Fruit fly (Drosophila melanogaster) whole organism, embryonic: Measurements from ENCODE around the gene RpS14a.

Source experiments
- CG14667 ChIP-seq: fragments of 200-800 bp; sonication (Bioruptor generic); IDR thresholded peaks from 2 replicates; pipeline ENCODE4 v1.3.6; 2022; ENCODE audit warnings: missing biosample characterization, missing genetic modification characterization
- CG14860 ChIP-seq: fragments of 200-800 bp; sonication (Bioruptor generic); IDR thresholded peaks from 3 replicates; pipeline ENCODE4 v1.3.6; 2022; ENCODE audit warnings: missing biosample characterization, missing genetic modification characterization; ENCODE audit not compliant: partially characterized antibody
- CG3281 ChIP-seq: fragments of 200-800 bp; sonication (Bioruptor generic); optimal IDR thresholded peaks from 3 replicates; lab custom pipeline; 2017; ENCODE audit warnings: missing biosample characterization, mild to moderate bottlenecking, missing genetic modification characterization
- CG3995 ChIP-seq: fragments of 200-800 bp; sonication (Bioruptor generic); optimal IDR thresholded peaks from 3 replicates; lab custom pipeline; 2016; ENCODE audit warnings: missing biosample characterization, missing genetic modification characterization
- CG42726 ChIP-seq: fragments of 200-800 bp; sonication (Bioruptor generic); IDR thresholded peaks from 2 replicates; pipeline ENCODE4 v1.3.6; 2022; ENCODE audit warnings: missing biosample characterization, missing genetic modification characterization; ENCODE audit not compliant: partially characterized antibody
- CG4730 ChIP-seq: fragments of 200-800 bp; sonication (Bioruptor generic); IDR thresholded peaks from 2 replicates; pipeline ENCODE4 v1.3.6; 2022; ENCODE audit warnings: missing biosample characterization, missing genetic modification characterization
- CG5953 ChIP-seq: fragments of 200-800 bp; sonication (Bioruptor generic); IDR thresholded peaks from 2 replicates; pipeline ENCODE4 v1.3.6; 2022; ENCODE audit warnings: missing biosample characterization, missing genetic modification characterization
- CG6654 ChIP-seq: fragments of 200-800 bp; sonication (Bioruptor generic); optimal IDR thresholded peaks from 2 replicates; lab custom pipeline; 2017; ENCODE audit warnings: missing biosample characterization, mild to moderate bottlenecking, missing genetic modification characterization
- CG7372 ChIP-seq: fragments of 200-800 bp; sonication (Bioruptor generic); IDR thresholded peaks from 2 replicates; pipeline ENCODE4 v1.3.6; 2022; ENCODE audit warnings: missing biosample characterization, missing genetic modification characterization
- CG7786 ChIP-seq: fragments of 200-800 bp; sonication (Bioruptor generic); optimal IDR thresholded peaks from 2 replicates; lab custom pipeline; 2016; ENCODE audit warnings: missing biosample characterization, missing genetic modification characterization
- CG7839 ChIP-seq: fragments of 200-800 bp; sonication (Bioruptor generic); optimal IDR thresholded peaks from 3 replicates; lab custom pipeline; 2018; ENCODE audit warnings: missing biosample characterization, mild to moderate bottlenecking, missing genetic modification characterization, moderate library complexity
- CG7928 ChIP-seq: fragments of 200-800 bp; sonication (Bioruptor generic); optimal IDR thresholded peaks from 2 replicates; lab custom pipeline; 2017; ENCODE audit warnings: missing biosample characterization, mild to moderate bottlenecking, missing genetic modification characterization
- CG8944 ChIP-seq: fragments of 200-800 bp; sonication (Bioruptor generic); optimal IDR thresholded peaks from 3 replicates; lab custom pipeline; 2016; ENCODE audit warnings: missing biosample characterization, missing genetic modification characterization
- CG9797 ChIP-seq: fragments of 200-800 bp; sonication (Bioruptor generic); optimal IDR thresholded peaks from 3 replicates; lab custom pipeline; 2018; ENCODE audit warnings: missing biosample characterization, mild to moderate bottlenecking, missing genetic modification characterization
- CTCF ChIP-seq: fragments of 200-800 bp; sonication (Bioruptor generic); optimal IDR thresholded peaks from 2 replicates; lab custom pipeline; 2017; ENCODE audit warnings: missing biosample characterization, mild to moderate bottlenecking, missing genetic modification characterization, moderate library complexity
- CrebB ChIP-seq: fragments of 200-800 bp; sonication (Bioruptor generic); optimal IDR thresholded peaks from 3 replicates; lab custom pipeline; 2018; ENCODE audit warnings: missing biosample characterization, mild to moderate bottlenecking, missing genetic modification characterization
- D19A ChIP-seq: fragments of 200-800 bp; optimal IDR thresholded peaks from 3 replicates; lab custom pipeline; 2019; ENCODE audit warnings: missing biosample characterization, mild to moderate bottlenecking, missing genetic modification characterization, moderate library complexity
- Dad ChIP-seq: fragments of 200-800 bp; sonication (Bioruptor generic); optimal IDR thresholded peaks from 3 replicates; lab custom pipeline; 2016; ENCODE audit warnings: missing biosample characterization, missing genetic modification characterization
- Dip3 ChIP-seq: fragments of 200-800 bp; sonication (Bioruptor generic); optimal IDR thresholded peaks from 3 replicates; lab custom pipeline; 2016; ENCODE audit warnings: missing biosample characterization, missing genetic modification characterization
- Fer1 ChIP-seq: fragments of 200-800 bp; sonication (Bioruptor generic); optimal IDR thresholded peaks from 2 replicates; lab custom pipeline; 2017; ENCODE audit warnings: missing biosample characterization, mild to moderate bottlenecking, missing genetic modification characterization
- Hand ChIP-seq: fragments of 200-800 bp; sonication (Bioruptor generic); optimal IDR thresholded peaks from 2 replicates; lab custom pipeline; 2017; ENCODE audit warnings: mild to moderate bottlenecking, missing biosample characterization, missing genetic modification reagents, missing genetic modification characterization
- Hmx ChIP-seq: fragments of 200-800 bp; sonication (Bioruptor generic); optimal IDR thresholded peaks from 2 replicates; lab custom pipeline; 2016; ENCODE audit warnings: missing biosample characterization, missing genetic modification characterization
- Lhr ChIP-seq: fragments of 200-800 bp; sonication (Bioruptor generic); optimal IDR thresholded peaks from 3 replicates; lab custom pipeline; 2017; ENCODE audit warnings: mild to moderate bottlenecking, missing biosample characterization, missing genetic modification reagents, missing genetic modification characterization
- Nf-YC ChIP-seq: fragments of 200-800 bp; optimal IDR thresholded peaks from 3 replicates; lab custom pipeline; 2019; ENCODE audit warnings: missing biosample characterization, mild to moderate bottlenecking, missing genetic modification characterization, moderate library complexity
- Oaz ChIP-seq: fragments of 200-800 bp; sonication (Bioruptor generic); IDR thresholded peaks from 2 replicates; pipeline ENCODE4 v1.3.6; 2022; ENCODE audit warnings: missing biosample characterization, missing genetic modification characterization
- Ptx1 ChIP-seq: fragments of 200-800 bp; sonication (Bioruptor generic); IDR thresholded peaks from 2 replicates; pipeline ENCODE4 v1.3.6; 2022; ENCODE audit warnings: missing biosample characterization, missing genetic modification characterization
- Sry-β ChIP-seq: fragments of 200-800 bp; sonication (Bioruptor generic); optimal IDR thresholded peaks from 2 replicates; lab custom pipeline; 2018; ENCODE audit warnings: missing biosample characterization, mild to moderate bottlenecking, missing genetic modification characterization, moderate library complexity
- al ChIP-seq: fragments of 200-800 bp; sonication (Bioruptor generic); IDR thresholded peaks from 2 replicates; pipeline ENCODE4 v1.3.6; 2022; ENCODE audit warnings: missing biosample characterization, missing genetic modification characterization
- bbx ChIP-seq: fragments of 200-800 bp; sonication (Bioruptor generic); IDR thresholded peaks from 2 replicates; pipeline ENCODE4 v1.3.6; 2022; ENCODE audit warnings: missing biosample characterization, missing genetic modification characterization; ENCODE audit not compliant: partially characterized antibody
- bcd ChIP-seq: fragments of 200-800 bp; sonication (Bioruptor generic); optimal IDR thresholded peaks from 2 replicates; lab custom pipeline; 2017; ENCODE audit warnings: missing biosample characterization, mild to moderate bottlenecking, missing genetic modification characterization
- br ChIP-seq: fragments of >200 bp; optimal IDR thresholded peaks from 2 replicates; lab custom pipeline; 2017
- bsh ChIP-seq, 2 experiments: fragments of 200-800 bp; sonication (Bioruptor generic); optimal IDR thresholded peaks; 2 replicates each; lab custom pipeline; 2017 to 2018; ENCODE audit warnings: mild to moderate bottlenecking in 2 of 2, missing biosample characterization in 2 of 2, missing genetic modification characterization in 2 of 2, moderate library complexity in 1 of 2
- cato ChIP-seq: fragments of 200-800 bp; sonication (Bioruptor generic); optimal IDR thresholded peaks from 2 replicates; lab custom pipeline; 2016; ENCODE audit warnings: missing biosample characterization, missing genetic modification characterization, borderline replicate concordance
- chinmo ChIP-seq: fragments of 200-800 bp; sonication (Bioruptor generic); IDR thresholded peaks from 4 replicates; pipeline ENCODE4 v1.3.6; 2022; ENCODE audit warnings: missing biosample characterization, missing genetic modification characterization; ENCODE audit not compliant: partially characterized antibody
- crol ChIP-seq: fragments of 200-800 bp; sonication (Bioruptor generic); IDR thresholded peaks from 2 replicates; pipeline ENCODE4 v1.3.6; 2022; ENCODE audit warnings: missing biosample characterization, missing genetic modification characterization
- crp ChIP-seq, 2 experiments: fragments of 200-800 bp; sonication (Bioruptor generic); optimal IDR thresholded peaks; 2 replicates in 1 of 2; 3 replicates in 1 of 2; lab custom pipeline; 2017; ENCODE audit warnings: missing biosample characterization in 2 of 2, missing genetic modification characterization in 2 of 2, mild to moderate bottlenecking in 1 of 2, moderate library complexity in 1 of 2
- da ChIP-seq: fragments of 200-800 bp; sonication (Bioruptor generic); optimal IDR thresholded peaks from 2 replicates; lab custom pipeline; 2016; ENCODE audit warnings: missing biosample characterization, missing genetic modification characterization
- dm ChIP-seq: fragments of 200-800 bp; sonication (Bioruptor generic); optimal IDR thresholded peaks from 3 replicates; lab custom pipeline; 2016; ENCODE audit warnings: missing biosample characterization, missing genetic modification characterization
- dpn ChIP-seq, 2 experiments: fragments of 200-800 bp; sonication (Bioruptor generic); optimal IDR thresholded peaks; 3 replicates each; lab custom pipeline; 2016; ENCODE audit warnings: missing biosample characterization in 2 of 2, missing genetic modification characterization in 2 of 2
- fru ChIP-seq: fragments of >200 bp; optimal IDR thresholded peaks from 2 replicates; lab custom pipeline; 2017
- jumu ChIP-seq: fragments of 200-800 bp; sonication (Bioruptor generic); optimal IDR thresholded peaks from 3 replicates; lab custom pipeline; 2016; ENCODE audit warnings: missing biosample characterization, missing genetic modification characterization
- lmd ChIP-seq: fragments of 200-800 bp; sonication (Bioruptor generic); IDR thresholded peaks from 2 replicates; pipeline ENCODE4 v1.3.6; 2022; ENCODE audit warnings: missing biosample characterization, missing genetic modification characterization
- nerfin-1 ChIP-seq: fragments of 200-800 bp; sonication (Bioruptor generic); optimal IDR thresholded peaks from 3 replicates; lab custom pipeline; 2019; ENCODE audit warnings: missing biosample characterization, mild to moderate bottlenecking, missing genetic modification characterization, moderate library complexity
- pnt ChIP-seq: fragments of 200-800 bp; sonication (Bioruptor generic); optimal IDR thresholded peaks from 3 replicates; lab custom pipeline; 2016; ENCODE audit warnings: missing biosample characterization, missing genetic modification characterization
- ranshi ChIP-seq: fragments of 200-800 bp; sonication (Bioruptor generic); IDR thresholded peaks from 2 replicates; pipeline ENCODE4 v1.3.6; 2022; ENCODE audit warnings: missing biosample characterization, missing genetic modification characterization
- row ChIP-seq: fragments of 200-800 bp; sonication (Bioruptor generic); IDR thresholded peaks from 3 replicates; pipeline ENCODE4 v1.3.6; 2022; ENCODE audit warnings: missing biosample characterization, missing genetic modification characterization
- seq ChIP-seq: fragments of 200-800 bp; sonication (Bioruptor generic); IDR thresholded peaks from 2 replicates; pipeline ENCODE4 v1.3.6; 2022; ENCODE audit warnings: missing biosample characterization, missing genetic modification characterization
- tgo ChIP-seq: fragments of 200-800 bp; sonication (Bioruptor generic); IDR thresholded peaks from 3 replicates; pipeline ENCODE4 v1.3.6; 2022; ENCODE audit warnings: missing biosample characterization, missing genetic modification characterization
- vnd ChIP-seq: fragments of 200-800 bp; sonication (Bioruptor generic); IDR thresholded peaks from 3 replicates; pipeline ENCODE4 v1.3.6; 2022; ENCODE audit warnings: missing biosample characterization, missing genetic modification characterization; ENCODE audit not compliant: partially characterized antibody

Gene RpS14a

dm6 chrX:7970396-7970795 lies 36.9 kb downstream of the RpS14a start (continued):
- no peak for TF ChIP-seq CG3995 (GFP tag; lab: Kevin White, UChicago)
- peak; percentile 23 for TF ChIP-seq nerfin-1 (tag; lab: Kevin White, UChicago)
- peak; percentile 48 for TF ChIP-seq Ptx1
- no peak for TF ChIP-seq Hmx (GFP tag; lab: Kevin White, UChicago)
- TF ChIP-seq CG3281 (GFP tag; lab: Kevin White, UChicago) = peak; percentile 43
- TF ChIP-seq da (GFP tag; lab: Kevin White, UChicago) = no peak

DNA sequence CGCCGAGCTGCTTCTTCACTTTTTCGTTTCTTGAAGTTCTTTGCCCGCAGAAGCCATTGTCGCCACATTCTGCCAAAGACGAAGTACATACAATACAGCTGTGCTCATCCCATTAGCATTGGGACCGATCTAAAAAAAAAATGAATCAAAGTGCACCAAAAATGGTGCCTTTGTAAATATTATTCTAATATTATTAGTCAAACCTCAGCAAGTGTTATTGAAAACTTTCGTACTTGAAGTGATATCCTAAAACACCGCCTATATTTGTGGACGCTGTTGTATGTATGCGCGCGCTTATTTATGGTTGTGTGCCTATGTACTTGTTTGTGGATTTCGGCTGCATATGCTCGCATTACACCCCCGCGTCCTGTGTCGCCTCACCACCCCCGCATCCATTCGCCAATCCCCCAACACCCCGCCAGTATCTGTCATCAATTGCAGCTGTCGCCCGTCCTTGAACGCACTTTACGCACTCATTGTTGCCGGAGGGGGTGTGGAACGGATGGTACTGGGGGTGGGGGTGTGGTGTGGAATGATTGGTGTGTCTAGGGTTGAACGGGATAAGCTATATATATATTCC lies 38.9 kb downstream of the RpS14a start:
- TF ChIP-seq fru (lab: Kevin White, UChicago) = no peak
- TF ChIP-seq jumu (GFP tag; lab: Kevin White, UChicago) = peak; percentile 52
- peak; percentile 72 for TF ChIP-seq cato (GFP tag; lab: Kevin White, UChicago)
- peak; percentile 61 for TF ChIP-seq Dad (GFP tag; lab: Kevin White, UChicago)
- TF ChIP-seq CG14667 (GFP tag; lab: Robert Waterston, UW) = peak; percentile 76
- peak; percentile 52; the same call in 1 of the 2 replicates for TF ChIP-seq al (GFP tag; lab: Robert Waterston, UW)
- peak; percentile 89 for TF ChIP-seq Fer1
- TF ChIP-seq CG7786 (GFP tag; lab: Kevin White, UChicago) = peak; percentile 59
- TF ChIP-seq CG4730 = peak; percentile 83
- peak; percentile 81 for TF ChIP-seq ranshi
- TF ChIP-seq CG7839 (tag; lab: Kevin White, UChicago) = peak; percentile 92
- no peak for TF ChIP-seq bbx (GFP tag; lab: Robert Waterston, UW)
- TF ChIP-seq Oaz (GFP tag; lab: Robert Waterston, UW) = peak; percentile 71
- peak; percentile 93 for TF ChIP-seq row (GFP tag; lab: Robert Waterston, UW)
- TF ChIP-seq crol (GFP tag; lab: Robert Waterston, UW) = peak; percentile 95
- TF ChIP-seq CG5953 (GFP tag; lab: Robert Waterston, UW) = peak; percentile 79
- peak; percentile 60 for TF ChIP-seq Hand
- peak; percentile 78 for TF ChIP-seq CrebB (tag; lab: Kevin White, UChicago)
- peak; percentile 87 for TF ChIP-seq tgo (GFP tag; lab: Robert Waterston, UW)
- no peak for TF ChIP-seq CG7928 (GFP tag; lab: Kevin White, UChicago)
- TF ChIP-seq dpn (GFP tag; optimal IDR thresholded peaks at IDR 0.05; lab: Kevin White, UChicago) = peak; percentile 69 to 87
- TF ChIP-seq CTCF (GFP tag; lab: Kevin White, UChicago) = peak; percentile 52
- 0 out of 4 replicates have a peak, but pooled peaks have one; percentile 51 for TF ChIP-seq chinmo (GFP tag; lab: Robert Waterston, UW)
- no peak for TF ChIP-seq vnd (GFP tag; lab: Robert Waterston, UW)
- TF ChIP-seq Sry-β (GFP tag; lab: Kevin White, UChicago) = peak; percentile 41
- TF ChIP-seq bcd (GFP tag; lab: Kevin White, UChicago) = peak; percentile 87
- TF ChIP-seq dm (GFP tag; lab: Kevin White, UChicago) = peak; percentile 15
- peak; percentile 64 for TF ChIP-seq pnt (GFP tag; lab: Kevin White, UChicago)
- TF ChIP-seq seq (GFP tag; lab: Robert Waterston, UW) = peak; percentile 87
- TF ChIP-seq CG14860 (GFP tag; lab: Robert Waterston, UW) = no peak
- TF ChIP-seq CG8944 = peak; percentile 39
- TF ChIP-seq Lhr = peak; percentile 75
- no peak for TF ChIP-seq CG42726 (GFP tag; lab: Robert Waterston, UW)
- peak; percentile 74 for TF ChIP-seq CG7372
- TF ChIP-seq Nf-YC = peak; percentile 16
- TF ChIP-seq crp (GFP tag; optimal IDR thresholded peaks at IDR 0.05; lab: Kevin White, UChicago) = peak in 1 of 2 experiments; percentile 35
- TF ChIP-seq CG9797 (GFP tag; lab: Kevin White, UChicago) = peak; percentile 28
- no peak for TF ChIP-seq br (lab: Kevin White, UChicago)
- TF ChIP-seq nerfin-1 (tag; lab: Kevin White, UChicago) = peak; percentile 83
- TF ChIP-seq Dip3 (GFP tag; lab: Kevin White, UChicago) = peak; percentile 44
- TF ChIP-seq D19A = peak; percentile 79
- TF ChIP-seq CG6654 (GFP tag; lab: Kevin White, UChicago) = peak; percentile 72
- TF ChIP-seq lmd (GFP tag; lab: Robert Waterston, UW) = peak; percentile 91
- peak; percentile 76 to 95 for TF ChIP-seq bsh (GFP tag; optimal IDR thresholded peaks at IDR 0.05; lab: Kevin White, UChicago)
